Worm (Caenorhabditis elegans) whole organism, L1 larva: ENCODE measurements around the gene T27D12.6.

Experiments used
- ama-1 ChIP-seq: fragments of 150-350 bp; optimal IDR thresholded peaks from 2 replicates; lab custom pipeline; 2014
- fkh-10 ChIP-seq: sonication (generic microtip); optimal IDR thresholded peaks from 2 replicates; lab custom pipeline; 2017; ENCODE audit warnings: missing biosample characterization, missing genetic modification reagents, missing genetic modification characterization
- lsy-2 ChIP-seq, 2 experiments: fragments of 150-350 bp; optimal IDR thresholded peaks; 2 replicates each; lab custom pipeline; 2014; ENCODE audit warnings: missing biosample characterization in 2 of 2, missing genetic modification characterization in 2 of 2
- snpc-4 ChIP-seq: fragments of 150-350 bp; optimal IDR thresholded peaks from 2 replicates; lab custom pipeline; 2014; ENCODE audit warnings: missing biosample characterization, missing genetic modification characterization
- vab-15 ChIP-seq: sonication (generic microtip); optimal IDR thresholded peaks from 2 replicates; lab custom pipeline; 2017; ENCODE audit warnings: missing genotype, mild to moderate bottlenecking, missing genetic modification characterization, missing compliant biosample characterization

DNA sequence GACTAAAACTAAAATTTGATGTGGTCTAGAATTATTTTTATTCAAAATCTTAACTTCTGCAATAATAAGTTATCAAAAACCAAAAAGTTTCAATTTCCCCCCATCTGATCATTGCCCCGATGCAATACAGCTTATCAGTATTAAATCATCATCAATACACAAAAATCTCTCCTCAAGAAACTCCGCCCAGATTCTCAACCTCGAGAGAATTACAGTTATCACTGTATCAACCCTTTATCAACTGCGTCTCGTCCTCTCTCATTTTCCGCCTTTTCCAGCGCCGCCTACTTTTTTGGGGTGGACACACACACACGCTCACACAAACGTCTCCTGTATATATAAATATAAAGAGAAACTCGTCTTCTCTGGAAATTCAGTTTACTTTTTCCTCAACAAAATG is 7.0 kb downstream of the T27D12.6 start, which contains the start of gene T27D12.1:
- TF ChIP-seq fkh-10 (GFP tag; lab: Kevin White, UChicago) (no peak), snpc-4 (no peak), vab-15 (tag; lab: Kevin White, UChicago) (no peak), ama-1 (lab: Kevin White, UChicago) (no peak), lsy-2 (tag; optimal IDR thresholded peaks at IDR 0.05; lab: Kevin White, UChicago) (no peak)
